Worm (Caenorhabditis elegans) whole organism, L4/young adult: ENCODE data around the gene ZK470.14.

Experiments used
- W03F9.2 ChIP-seq: fragments of 150-350 bp; optimal IDR thresholded peaks from 2 replicates; lab custom pipeline; 2014; ENCODE audit warnings: missing biosample characterization, missing genetic modification characterization
- dao-5 ChIP-seq: sonication (generic microtip); optimal IDR thresholded peaks from 2 replicates; lab custom pipeline; 2016; ENCODE audit warnings: missing genotype, missing genetic modification characterization, moderate library complexity, missing compliant biosample characterization
- him-1 ChIP-seq: sonication (generic microtip); optimal IDR thresholded peaks from 2 replicates; lab custom pipeline; 2016; ENCODE audit warnings: missing genotype, missing genetic modification reagents, missing genetic modification characterization, missing compliant biosample characterization

DNA sequence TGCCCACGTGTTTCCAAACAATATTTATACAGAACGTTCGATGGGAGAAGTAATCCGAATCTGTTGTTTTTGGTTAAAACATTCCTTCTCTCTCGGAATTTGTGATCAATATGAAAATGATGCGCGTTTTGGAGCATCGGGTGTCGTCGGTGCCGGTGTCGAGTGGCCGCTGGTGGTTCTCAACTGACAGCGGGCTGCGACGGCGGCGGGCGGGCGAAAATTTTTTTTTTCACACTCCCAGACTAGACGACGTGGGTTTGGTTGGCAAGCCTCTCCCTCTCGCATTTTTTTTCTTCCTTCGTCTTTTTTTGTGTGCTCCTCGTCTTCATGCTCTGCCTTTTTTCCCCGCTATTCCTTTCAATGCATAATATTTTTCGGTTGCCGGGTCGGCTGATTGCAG is 50.9 kb downstream of the ZK470.14 start, which contains the start of gene W01H2.2:
- TF ChIP-seq W03F9.2 (tag; lab: Kevin White, UChicago) (no peak), him-1 (tag; lab: Kevin White, UChicago) (no peak), dao-5 (tag; lab: Kevin White, UChicago) (no peak)
